Worm (Caenorhabditis elegans) whole organism, midembryonic: ENCODE results near the gene pifk-1.

Experiments
- T22C8.4 ChIP-seq: fragments of 200-800 bp; sonication (Bioruptor generic); IDR thresholded peaks from 2 replicates; pipeline ENCODE4 v1.3.6; 2022; ENCODE audit warnings: missing genetic modification characterization, missing compliant biosample characterization
- flt-1 ChIP-seq: fragments of 200-800 bp; sonication (Bioruptor generic); IDR thresholded peaks from 2 replicates; pipeline ENCODE4 v1.3.6; 2022; ENCODE audit warnings: missing genetic modification characterization, missing compliant biosample characterization
- klf-2 ChIP-seq: fragments of 200-800 bp; sonication (Bioruptor generic); conservative IDR thresholded peaks from 2 replicates; pipeline ENCODE4 v1.3.6; 2022; ENCODE audit warnings: missing genetic modification reagents, missing genetic modification characterization, missing compliant biosample characterization
- ref-1 ChIP-seq: fragments of 200-800 bp; sonication (Bioruptor generic); conservative IDR thresholded peaks from 2 replicates; pipeline ENCODE4 v1.3.6; 2022; ENCODE audit warnings: missing genetic modification reagents, missing genetic modification characterization, missing compliant biosample characterization
- tab-1 ChIP-seq: fragments of 200-800 bp; sonication (Bioruptor generic); IDR thresholded peaks from 2 replicates; pipeline ENCODE4 v1.3.6; 2022; ENCODE audit warnings: missing genetic modification characterization, missing compliant biosample characterization

ce11 chrX:963171-963570, 38.9 kb upstream of the pifk-1 start, which contains the start of gene ncs-1:
- TF ChIP-seq tab-1 (GFP tag; lab: Robert Waterston, UW), result no peak
- no peak for TF ChIP-seq T22C8.4
- no peak for TF ChIP-seq flt-1
- TF ChIP-seq ref-1 (GFP tag; lab: Robert Waterston, UW), result no peak
- no peak for TF ChIP-seq klf-2
